Worm (Caenorhabditis elegans): Measurements from ENCODE around the gene srh-209.

ce11 chrV:18359888-18360287 lies 44.8 kb downstream of the srh-209 start, which contains the start of gene C08E8.5:
- TF ChIP-seq sea-2 (GFP tag; optimal IDR thresholded peaks at IDR 0.05), result no peak
- TF ChIP-seq fos-1 (tag; optimal IDR thresholded peaks at IDR 0.05), result no peak
- TF ChIP-seq nhr-237 (tag; optimal IDR thresholded peaks at IDR 0.05), result no peak
- TF ChIP-seq unc-62 (GFP tag; optimal IDR thresholded peaks at IDR 0.05), result no peak
- no peak for TF ChIP-seq pha-4 (tag; optimal IDR thresholded peaks at IDR 0.05)

Data from whole organism, L3 larva.